Worm (Caenorhabditis elegans): ENCODE results near the gene arrd-9.

DNA sequence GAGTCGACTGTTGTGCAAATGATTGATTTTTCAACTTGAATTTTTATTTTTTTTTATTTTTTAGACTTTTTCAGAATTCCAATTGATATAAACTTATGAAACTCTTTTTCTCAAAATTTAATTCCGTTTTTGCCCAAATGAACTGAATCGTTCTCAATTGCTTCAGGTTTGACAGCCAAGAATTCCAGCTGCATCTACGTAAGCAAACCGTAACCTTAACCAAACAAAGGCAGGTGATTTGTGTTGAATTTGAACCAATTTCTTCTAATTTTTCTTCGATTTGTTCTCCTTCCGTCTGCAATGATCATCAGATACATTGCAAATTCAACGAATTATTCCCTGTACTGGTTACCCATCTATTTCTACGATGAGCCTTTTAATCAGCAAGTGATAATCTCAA lies 30.9 kb downstream of the arrd-9 start, which contains the start of gene sre-34:
- TF ChIP-seq efl-1 (GFP tag; optimal IDR thresholded peaks at IDR 0.05) (no peak), unc-130 (GFP tag; optimal IDR thresholded peaks at IDR 0.05) (no peak), repo-1 (tag; optimal IDR thresholded peaks at IDR 0.05) (no peak), nhr-27 (tag; optimal IDR thresholded peaks at IDR 0.05) (no peak), ceh-100 (GFP tag; IDR thresholded peaks at IDR 0.05) (no peak), F57C9.4 (tag; optimal IDR thresholded peaks at IDR 0.05) (no peak), lin-26 (GFP tag; IDR thresholded peaks at IDR 0.05) (no peak), nhr-90 (tag; optimal IDR thresholded peaks at IDR 0.05) (no peak), snpc-1.3 (tag; optimal IDR thresholded peaks at IDR 0.05; ENCODE audit: insufficient read depth) (no peak), ztf-22 (GFP tag; optimal IDR thresholded peaks at IDR 0.05) (no peak), madf-8 (GFP tag; conservative IDR thresholded peaks at IDR 0.05) (no peak), attf-3 (GFP tag; conservative IDR thresholded peaks at IDR 0.05) (no peak), rec-8 (tag; optimal IDR thresholded peaks at IDR 0.05) (no peak), hsf-1 (GFP tag; IDR thresholded peaks at IDR 0.05) (no peak)
